Fruit fly (Drosophila melanogaster): Measurements from ENCODE around the gene CG18428.

The CG18428 gene

DNA sequence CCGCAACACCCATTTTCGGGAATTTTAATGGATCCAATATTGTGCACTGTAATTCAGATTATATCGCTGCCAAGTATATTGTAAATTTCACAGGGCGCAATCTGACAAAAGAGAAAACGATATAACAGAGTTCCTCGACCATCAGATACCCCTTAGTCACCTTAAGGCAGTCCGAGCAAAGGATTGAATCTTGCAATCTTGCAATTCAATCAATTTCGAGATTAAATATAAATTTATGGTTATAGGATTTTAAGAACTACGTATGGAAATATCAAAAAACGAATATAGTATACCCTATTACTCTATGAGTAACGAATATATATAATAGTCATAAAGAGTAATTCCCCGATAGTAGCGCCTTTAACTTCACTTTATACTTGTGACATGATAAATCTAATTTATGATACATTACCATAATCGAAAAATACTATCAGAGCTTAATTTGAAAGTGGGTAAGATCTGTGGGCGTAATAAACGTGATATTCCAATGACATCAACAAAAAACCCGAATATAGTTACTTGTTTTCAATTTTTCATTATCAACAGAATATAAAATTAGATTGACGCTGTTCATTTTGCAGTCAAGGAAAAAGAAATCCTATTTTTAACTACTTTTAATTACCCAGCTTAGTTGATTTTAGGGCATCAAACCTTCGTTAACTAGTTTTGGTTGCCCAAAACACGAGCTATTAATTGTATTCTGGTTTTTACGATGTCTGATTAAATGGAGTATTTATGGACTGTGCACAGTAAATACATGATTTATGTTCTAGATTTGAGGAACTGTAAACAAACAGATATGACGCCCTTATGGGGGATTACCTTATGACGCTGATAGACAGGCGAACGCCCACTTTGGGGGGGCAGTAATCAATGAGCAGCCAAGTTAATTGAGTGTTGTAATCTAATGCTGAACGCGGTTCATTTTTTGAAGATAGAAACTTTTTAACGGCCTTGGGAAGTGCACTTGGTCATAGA, 29.6 kb downstream of the CG18428 start:
- TF ChIP-seq CTCF (optimal IDR thresholded peaks at IDR 0.05) (no peak), CG8478 (optimal IDR thresholded peaks at IDR 0.05) (no peak)

- TF ChIP-seq CG8478 (optimal IDR thresholded peaks at IDR 0.05), result no peak
Observed at dm6 chr3R:24139646-24140130, 30.6 kb downstream of the CG18428 start.

dm6 chr3R:24141013-24141592, 32.0 kb downstream of the CG18428 start, which contains the start of gene Kal1:
Kal1 (plus strand) TSS chr3R:24141395.
- no peak for TF ChIP-seq CG8478 (optimal IDR thresholded peaks at IDR 0.05)
- TF ChIP-seq CTCF (optimal IDR thresholded peaks at IDR 0.05), result no peak

DNA sequence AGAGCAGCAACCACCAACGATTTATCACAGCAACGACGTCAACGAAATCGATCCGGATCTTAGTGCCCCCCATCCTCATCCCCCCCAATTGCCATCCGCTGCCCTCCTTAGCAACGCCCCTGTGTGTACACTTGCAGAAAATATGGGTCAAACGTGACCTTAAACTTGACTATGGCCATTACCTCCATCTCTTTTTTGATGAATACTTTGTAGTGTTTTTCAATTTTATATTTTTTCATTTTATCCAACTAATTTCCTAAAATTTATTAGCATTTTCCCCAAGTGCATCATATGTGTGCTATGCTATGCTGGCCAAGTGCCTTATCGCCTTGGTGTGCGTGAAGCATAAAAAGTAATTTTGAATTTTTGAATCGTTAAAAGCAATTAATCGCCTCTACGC, 33.8 kb downstream of the CG18428 start:
- TF ChIP-seq CTCF (optimal IDR thresholded peaks at IDR 0.05) (no peak), CG8478 (optimal IDR thresholded peaks at IDR 0.05) (no peak)

DNA sequence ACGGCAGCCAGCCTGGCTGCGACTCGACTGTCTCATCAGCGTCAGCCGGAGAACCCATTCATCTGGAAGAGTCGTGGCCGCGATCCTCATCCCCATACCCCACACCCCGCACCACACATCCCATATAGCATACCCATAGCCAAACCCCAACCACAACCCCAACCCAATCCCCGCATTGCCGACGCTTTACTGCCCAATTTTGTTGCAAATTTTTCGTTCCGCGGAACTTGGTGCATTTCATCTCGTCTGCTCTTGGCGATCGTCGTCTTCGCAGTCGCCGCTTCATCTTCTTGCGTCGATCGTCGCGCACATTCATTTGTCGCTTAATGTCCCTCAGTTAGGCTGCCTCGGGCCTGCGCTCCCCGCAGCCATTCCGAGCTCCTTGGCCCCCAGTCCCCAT, 34.2 kb downstream of the CG18428 start:
- no peak for TF ChIP-seq CTCF (optimal IDR thresholded peaks at IDR 0.05)
- TF ChIP-seq CG8478 (optimal IDR thresholded peaks at IDR 0.05), result no peak

- TF ChIP-seq CTCF (optimal IDR thresholded peaks at IDR 0.05) (no peak), CG8478 (optimal IDR thresholded peaks at IDR 0.05) (no peak)
Observed at dm6 chr3R:24143779-24144178, 34.6 kb downstream of the CG18428 start.

dm6 chr3R:24144542-24144941, 35.4 kb downstream of the CG18428 start:
- TF ChIP-seq CTCF (optimal IDR thresholded peaks at IDR 0.05), result no peak
- TF ChIP-seq CG8478 (optimal IDR thresholded peaks at IDR 0.05), result no peak

DNA sequence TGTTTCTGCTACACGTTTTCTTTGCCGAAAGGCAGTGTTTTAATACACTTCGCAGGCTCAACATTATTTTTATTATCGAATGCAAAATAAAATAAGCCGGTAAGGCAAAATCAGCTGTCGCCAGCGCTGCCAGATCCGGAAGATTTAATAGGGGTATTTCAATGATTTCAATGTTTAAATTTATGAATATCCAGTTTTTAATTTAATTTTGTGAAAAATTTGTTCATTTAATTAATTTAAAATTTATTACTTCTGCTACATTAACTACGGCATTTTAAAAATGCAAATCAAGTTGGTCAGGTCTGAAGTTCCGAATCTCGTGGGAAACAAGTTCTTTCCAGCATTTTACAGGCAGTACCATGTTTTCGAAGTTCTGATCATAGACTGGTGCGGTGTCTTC, 39.7 kb downstream of the CG18428 start, which contains the start of gene Slimp:
Gene Slimp, minus strand, starts transcription at position 130 of the 400 bp plus-strand sequence.
- no peak for TF ChIP-seq CTCF (optimal IDR thresholded peaks at IDR 0.05)
- TF ChIP-seq CG8478 (optimal IDR thresholded peaks at IDR 0.05), result no peak

dm6 chr3R:24150103-24150502, 41.0 kb downstream of the CG18428 start, which contains the start of gene p38c:
p38c (minus strand) TSS chr3R:24150203.
- TF ChIP-seq CTCF (optimal IDR thresholded peaks at IDR 0.05), result no peak
- no peak for TF ChIP-seq CG8478 (optimal IDR thresholded peaks at IDR 0.05)

dm6 chr3R:24151924-24152809, 43.0 kb downstream of the CG18428 start, which contains the start of the genes p38a and CG6178:
p38a (minus strand) TSS chr3R:24152321.
CG6178 (plus strand) TSS chr3R:24152347.
- TF ChIP-seq CTCF (optimal IDR thresholded peaks at IDR 0.05), result no peak
- TF ChIP-seq CG8478 (optimal IDR thresholded peaks at IDR 0.05), result no peak
